Fruit fly (Drosophila melanogaster): ENCODE results near the gene CG31637.

The CG31637 gene

dm6 chr2L:6547978-6548377, 49.5 kb downstream of the CG31637 start:
- TF ChIP-seq N (GFP tag; optimal IDR thresholded peaks at IDR 0.05) (no peak), rgr (GFP tag; optimal IDR thresholded peaks at IDR 0.05) (no peak), foxo (GFP tag; optimal IDR thresholded peaks at IDR 0.05) (no peak), pan (optimal IDR thresholded peaks at IDR 0.05) (no peak), CG32264 (GFP tag; optimal IDR thresholded peaks at IDR 0.05) (no peak), woc (GFP tag; optimal IDR thresholded peaks at IDR 0.05) (no peak), Vsx2 (GFP tag; optimal IDR thresholded peaks at IDR 0.05; ENCODE audit: partially characterized antibody) (no peak), Hr83 (GFP tag; optimal IDR thresholded peaks at IDR 0.05; ENCODE audit: poor library complexity, severe bottlenecking) (no peak), fru (GFP tag; optimal IDR thresholded peaks at IDR 0.05) (no peak)

- no peak for TF ChIP-seq Rel (GFP tag; optimal IDR thresholded peaks at IDR 0.05)
- TF ChIP-seq Rel (tag; optimal IDR thresholded peaks at IDR 0.05): no peak
- TF ChIP-seq Dfd (GFP tag; optimal IDR thresholded peaks at IDR 0.05): no peak
- TF ChIP-seq psq (GFP tag; optimal IDR thresholded peaks at IDR 0.05): no peak
- TF ChIP-seq dsf (GFP tag; optimal IDR thresholded peaks at IDR 0.05; ENCODE audit: borderline replicate concordance): no peak
- TF ChIP-seq foxo (GFP tag; optimal IDR thresholded peaks at IDR 0.05): no peak
- TF ChIP-seq N (GFP tag; optimal IDR thresholded peaks at IDR 0.05): no peak
- TF ChIP-seq woc (GFP tag; optimal IDR thresholded peaks at IDR 0.05): no peak
Observed at dm6 chr2L:6550809-6551208, 52.4 kb downstream of the CG31637 start.

dm6 chr2L:6551452-6551851, 53.0 kb downstream of the CG31637 start:
- TF ChIP-seq rgr (GFP tag; optimal IDR thresholded peaks at IDR 0.05) (peak; percentile 36), HLH106 (tag; optimal IDR thresholded peaks at IDR 0.05) (peak; percentile 59), h (GFP tag; optimal IDR thresholded peaks at IDR 0.05) (peak; percentile 52), fru (GFP tag; optimal IDR thresholded peaks at IDR 0.05) (peak; percentile 45), OdsH (GFP tag; optimal IDR thresholded peaks at IDR 0.05) (peak; percentile 27), sage (GFP tag; optimal IDR thresholded peaks at IDR 0.05) (peak; percentile 1), dmrt93B (GFP tag; optimal IDR thresholded peaks at IDR 0.05) (peak; percentile 21), Dfd (GFP tag; optimal IDR thresholded peaks at IDR 0.05) (no peak), jim (GFP tag; optimal IDR thresholded peaks at IDR 0.05) (no peak), Vsx2 (GFP tag; optimal IDR thresholded peaks at IDR 0.05; ENCODE audit: partially characterized antibody) (no peak), Mio (GFP tag; optimal IDR thresholded peaks at IDR 0.05) (no peak)

dm6 chr2L:6552345-6552744, 53.9 kb downstream of the CG31637 start:
- TF ChIP-seq psq (GFP tag; optimal IDR thresholded peaks at IDR 0.05) (no peak), HLH106 (tag; optimal IDR thresholded peaks at IDR 0.05) (no peak), Myc (optimal IDR thresholded peaks at IDR 0.05) (no peak), Mio (GFP tag; optimal IDR thresholded peaks at IDR 0.05) (no peak), brk (GFP tag; optimal IDR thresholded peaks at IDR 0.05) (no peak), Rel (GFP tag; optimal IDR thresholded peaks at IDR 0.05) (no peak), Rel (tag; optimal IDR thresholded peaks at IDR 0.05) (no peak), usp (GFP tag; optimal IDR thresholded peaks at IDR 0.05) (no peak), dsf (GFP tag; optimal IDR thresholded peaks at IDR 0.05; ENCODE audit: borderline replicate concordance) (no peak), Abd-B (GFP tag; optimal IDR thresholded peaks at IDR 0.05) (no peak), foxo (GFP tag; optimal IDR thresholded peaks at IDR 0.05) (no peak)

- no peak for TF ChIP-seq lola (GFP tag; optimal IDR thresholded peaks at IDR 0.05)
- no peak for TF ChIP-seq Vsx2 (GFP tag; optimal IDR thresholded peaks at IDR 0.05; ENCODE audit: partially characterized antibody)
- TF ChIP-seq GATAd (GFP tag; optimal IDR thresholded peaks at IDR 0.05): no peak
- TF ChIP-seq woc (GFP tag; optimal IDR thresholded peaks at IDR 0.05): no peak
- no peak for TF ChIP-seq dl (GFP tag; optimal IDR thresholded peaks at IDR 0.05; ENCODE audit: insufficient read depth in 1 of 2, partially characterized antibody in 2 of 2)
- TF ChIP-seq CG9705 (GFP tag; optimal IDR thresholded peaks at IDR 0.05): no peak
- TF ChIP-seq Mio (GFP tag; optimal IDR thresholded peaks at IDR 0.05): no peak
- no peak for TF ChIP-seq Hr83 (GFP tag; optimal IDR thresholded peaks at IDR 0.05; ENCODE audit: poor library complexity, severe bottlenecking)
- no peak for TF ChIP-seq dmrt93B (GFP tag; optimal IDR thresholded peaks at IDR 0.05)
- no peak for TF ChIP-seq N (GFP tag; optimal IDR thresholded peaks at IDR 0.05)
- no peak for TF ChIP-seq Hnf4 (GFP tag; optimal IDR thresholded peaks at IDR 0.05)
- no peak for TF ChIP-seq Abd-B (GFP tag; optimal IDR thresholded peaks at IDR 0.05)
- no peak for TF ChIP-seq HLH106 (tag; optimal IDR thresholded peaks at IDR 0.05)
- no peak for TF ChIP-seq fru (GFP tag; optimal IDR thresholded peaks at IDR 0.05)
Observed at dm6 chr2L:6553041-6553796, 54.8 kb downstream of the CG31637 start.
